Fruit fly (Drosophila melanogaster): ENCODE measurements around the gene CG43779.

- TF ChIP-seq Sox102F (GFP tag; optimal IDR thresholded peaks at IDR 0.05): no peak
- no peak for TF ChIP-seq pdm3 (GFP tag; optimal IDR thresholded peaks at IDR 0.05)
- TF ChIP-seq CG3919 (GFP tag; optimal IDR thresholded peaks at IDR 0.05): no peak
- no peak for TF ChIP-seq OdsH (GFP tag; optimal IDR thresholded peaks at IDR 0.05)
Measured at dm6 chr2L:13306655-13307054, at the start of gene CG43779.

All from whole organism, prepupa.